Worm (Caenorhabditis elegans) whole organism, L3 larva: ENCODE data around the gene rgs-11.

Experiments used
- R02D3.7 ChIP-seq: fragments of 150-350 bp; optimal IDR thresholded peaks from 2 replicates; lab custom pipeline; 2014; ENCODE audit warnings: missing biosample characterization, missing genetic modification characterization
- ZK546.5 ChIP-seq: sonication (generic microtip); optimal IDR thresholded peaks from 2 replicates; lab custom pipeline; 2017; ENCODE audit warnings: missing biosample characterization, missing genetic modification characterization
- ceh-16 ChIP-seq: sonication (generic microtip); optimal IDR thresholded peaks from 2 replicates; lab custom pipeline; 2017; ENCODE audit warnings: missing biosample characterization, missing genetic modification characterization
- ceh-28 ChIP-seq: fragments of 150-350 bp; optimal IDR thresholded peaks from 2 replicates; lab custom pipeline; 2014; ENCODE audit warnings: missing biosample characterization, missing genetic modification reagents, missing genetic modification characterization
- ceh-9 ChIP-seq: sonication (generic microtip); optimal IDR thresholded peaks from 2 replicates; lab custom pipeline; 2018; ENCODE audit warnings: missing biosample characterization, missing genetic modification characterization
- egl-5 ChIP-seq: fragments of 150-350 bp; optimal IDR thresholded peaks from 2 replicates; lab custom pipeline; 2017; ENCODE audit warnings: missing biosample characterization, missing genetic modification reagents, missing genetic modification characterization, inconsistent platforms
- elt-1 ChIP-seq: fragments of 150-350 bp; optimal IDR thresholded peaks from 2 replicates; lab custom pipeline; 2014; ENCODE audit warnings: missing biosample characterization, missing genetic modification characterization
- elt-2 ChIP-seq: sonication (generic microtip); optimal IDR thresholded peaks from 2 replicates; lab custom pipeline; 2016; ENCODE audit warnings: missing genetic modification reagents, mild to moderate bottlenecking, missing genetic modification characterization, missing compliant biosample characterization
- elt-3 ChIP-seq, 3 experiments: fragments of 150-350 bp in 1 of 3; sonication (generic microtip) in 2 of 3; optimal IDR thresholded peaks; 2 replicates in 2 of 3; 4 replicates in 1 of 3; lab custom pipeline; 2014 to 2017; ENCODE audit warnings: missing biosample characterization in 3 of 3, missing genetic modification characterization in 3 of 3
- eor-1 ChIP-seq, 2 experiments: fragments of 150-350 bp; optimal IDR thresholded peaks; 2 replicates each; lab custom pipeline; 2014 to 2018; ENCODE audit warnings: missing biosample characterization in 2 of 2, missing genetic modification characterization in 2 of 2
- fkh-10 ChIP-seq: sonication (generic microtip); optimal IDR thresholded peaks from 2 replicates; lab custom pipeline; 2017; ENCODE audit warnings: missing biosample characterization, missing genetic modification reagents, missing genetic modification characterization
- fos-1 ChIP-seq: fragments of 150-350 bp; optimal IDR thresholded peaks from 2 replicates; lab custom pipeline; 2014; ENCODE audit warnings: missing biosample characterization, missing genetic modification characterization
- hmg-11 ChIP-seq: sonication (generic microtip); optimal IDR thresholded peaks from 2 replicates; lab custom pipeline; 2016; ENCODE audit warnings: missing genetic modification characterization, missing compliant biosample characterization
- jun-1 ChIP-seq: fragments of 150-350 bp; optimal IDR thresholded peaks from 2 replicates; lab custom pipeline; 2014; ENCODE audit warnings: missing biosample characterization, missing genetic modification reagents, missing genetic modification characterization
- lin-15B ChIP-seq: fragments of 150-350 bp; optimal IDR thresholded peaks from 2 replicates; lab custom pipeline; 2014; ENCODE audit warnings: missing biosample characterization, missing genetic modification characterization
- lin-39 ChIP-seq: fragments of 150-350 bp; optimal IDR thresholded peaks from 2 replicates; lab custom pipeline; 2018; ENCODE audit warnings: missing biosample characterization, missing genetic modification reagents, missing genetic modification characterization
- lsy-12 ChIP-seq: sonication (generic microtip); optimal IDR thresholded peaks from 2 replicates; lab custom pipeline; 2016; ENCODE audit warnings: mild to moderate bottlenecking, missing genetic modification characterization, missing compliant biosample characterization
- mdl-1 ChIP-seq: fragments of 150-350 bp; optimal IDR thresholded peaks from 2 replicates; lab custom pipeline; 2014; ENCODE audit warnings: missing biosample characterization, missing genetic modification characterization
- mml-1 ChIP-seq: fragments of 150-350 bp; sonication (generic microtip); optimal IDR thresholded peaks from 3 replicates; lab custom pipeline; 2014; ENCODE audit warnings: missing biosample characterization, missing genetic modification characterization
- nfya-1 ChIP-seq: sonication (generic microtip); optimal IDR thresholded peaks from 2 replicates; lab custom pipeline; 2017; ENCODE audit warnings: missing genetic modification characterization, mild to moderate bottlenecking, missing compliant biosample characterization, antibody characterized with exemption, moderate library complexity; ENCODE audit not compliant: insufficient read depth
- nhr-12 ChIP-seq: fragments of 150-350 bp; optimal IDR thresholded peaks from 2 replicates; lab custom pipeline; 2014; ENCODE audit warnings: missing biosample characterization, missing genetic modification characterization
- nhr-23 ChIP-seq: fragments of 150-350 bp; optimal IDR thresholded peaks from 2 replicates; lab custom pipeline; 2014; ENCODE audit warnings: missing biosample characterization, missing genetic modification reagents, missing genetic modification characterization
- nhr-237 ChIP-seq: fragments of 150-350 bp; optimal IDR thresholded peaks from 2 replicates; lab custom pipeline; 2014; ENCODE audit warnings: missing biosample characterization, missing genetic modification characterization
- nhr-28 ChIP-seq: fragments of 150-350 bp; optimal IDR thresholded peaks from 2 replicates; lab custom pipeline; 2014; ENCODE audit warnings: missing biosample characterization, missing genetic modification characterization
- nhr-67 ChIP-seq: fragments of 150-350 bp; optimal IDR thresholded peaks from 2 replicates; lab custom pipeline; 2014; ENCODE audit warnings: missing biosample characterization, missing genetic modification characterization
- nhr-76 ChIP-seq: fragments of 150-350 bp; sonication (generic microtip); optimal IDR thresholded peaks from 5 replicates; lab custom pipeline; 2014; ENCODE audit warnings: missing biosample characterization, missing genetic modification characterization
- nhr-77 ChIP-seq: fragments of 150-350 bp; optimal IDR thresholded peaks from 2 replicates; lab custom pipeline; 2014; ENCODE audit warnings: missing biosample characterization, missing genetic modification characterization
- pqm-1 ChIP-seq: fragments of 150-350 bp; optimal IDR thresholded peaks from 2 replicates; lab custom pipeline; 2017; ENCODE audit warnings: missing biosample characterization, missing genetic modification characterization, inconsistent platforms
- sea-2 ChIP-seq: fragments of 150-350 bp; sonication (generic microtip); optimal IDR thresholded peaks from 4 replicates; lab custom pipeline; 2014; ENCODE audit warnings: missing biosample characterization, missing genetic modification reagents, missing genetic modification characterization
- skn-1 ChIP-seq: fragments of 150-350 bp; optimal IDR thresholded peaks from 2 replicates; lab custom pipeline; 2014; ENCODE audit warnings: missing biosample characterization, missing genetic modification characterization
- snpc-4 ChIP-seq: fragments of 150-350 bp; optimal IDR thresholded peaks from 2 replicates; lab custom pipeline; 2014; ENCODE audit warnings: missing biosample characterization, missing genetic modification characterization
- tbx-2 ChIP-seq: sonication (generic microtip); optimal IDR thresholded peaks from 2 replicates; lab custom pipeline; 2016; ENCODE audit warnings: mild to moderate bottlenecking, missing genetic modification characterization, missing compliant biosample characterization
- unc-39 ChIP-seq: sonication (generic microtip); optimal IDR thresholded peaks from 4 replicates; lab custom pipeline; 2017; ENCODE audit warnings: missing biosample characterization, missing genetic modification characterization
- unc-62 ChIP-seq: fragments of 150-350 bp; sonication (generic microtip); optimal IDR thresholded peaks from 4 replicates; lab custom pipeline; 2014; ENCODE audit warnings: missing biosample characterization, missing genetic modification reagents, missing genetic modification characterization
- ztf-11 ChIP-seq: fragments of 150-350 bp; optimal IDR thresholded peaks from 2 replicates; lab custom pipeline; 2014; ENCODE audit warnings: missing biosample characterization, missing genetic modification characterization
- ztf-4 ChIP-seq: fragments of 150-350 bp; optimal IDR thresholded peaks from 2 replicates; lab custom pipeline; 2014; ENCODE audit warnings: missing biosample characterization, missing genetic modification characterization

rgs-11 gene

ce11 chrX:14964253-14964652 is at the start of gene rgs-11:
rgs-11 (plus strand) TSS chrX:14964553.
- TF ChIP-seq ztf-4 (tag; lab: Kevin White, UChicago) (no peak), sea-2 (no peak), elt-3 (tag; optimal IDR thresholded peaks at IDR 0.05; lab: Kevin White, UChicago) (no peak), snpc-4 (tag; lab: Kevin White, UChicago) (no peak), ztf-11 (no peak), nhr-76 (tag; lab: Kevin White, UChicago) (no peak), egl-5 (tag; lab: Kevin White, UChicago) (no peak), unc-39 (tag; lab: Kevin White, UChicago) (no peak), nfya-1 (no peak), jun-1 (tag; lab: Kevin White, UChicago) (no peak), elt-2 (tag; lab: Kevin White, UChicago) (no peak), unc-62 (GFP tag; lab: Kevin White, UChicago) (no peak), mdl-1 (tag; lab: Kevin White, UChicago) (no peak), lin-15B (tag; lab: Kevin White, UChicago) (no peak)

- no peak for TF ChIP-seq elt-1 (tag; lab: Kevin White, UChicago)
- no peak for TF ChIP-seq lin-39 (tag; lab: Kevin White, UChicago)
- no peak for TF ChIP-seq R02D3.7 (tag; lab: Kevin White, UChicago)
- TF ChIP-seq nhr-76 (tag; lab: Kevin White, UChicago): no peak
- TF ChIP-seq fkh-10: peak; percentile 9
These were observed 47.6 kb upstream of the rgs-11 start for ce11 chrX:14916767-14917166.

- TF ChIP-seq sea-2 (no peak), mdl-1 (tag; lab: Kevin White, UChicago) (no peak), snpc-4 (tag; lab: Kevin White, UChicago) (no peak), ZK546.5 (tag; lab: Kevin White, UChicago) (no peak), ceh-28 (tag; lab: Kevin White, UChicago) (no peak), lsy-12 (no peak), jun-1 (tag; lab: Kevin White, UChicago) (no peak)
These were observed 45.8 kb upstream of the rgs-11 start, which contains the start of gene npr-40 for ce11 chrX:14918538-14918937. npr-40 (plus strand) TSS chrX:14918838.

- no peak for TF ChIP-seq sea-2
- peak; percentile 86 for TF ChIP-seq fkh-10
These were observed 43.5 kb upstream of the rgs-11 start for ce11 chrX:14920880-14921279.

- no peak for TF ChIP-seq egl-5 (tag; lab: Kevin White, UChicago)
- no peak for TF ChIP-seq nhr-23
- TF ChIP-seq nhr-28: no peak
- no peak for TF ChIP-seq nhr-67 (tag; lab: Kevin White, UChicago)
- no peak for TF ChIP-seq unc-39 (tag; lab: Kevin White, UChicago)
- no peak for TF ChIP-seq eor-1 (tag; optimal IDR thresholded peaks at IDR 0.05; lab: Kevin White, UChicago)
These were observed 41.6 kb upstream of the rgs-11 start for ce11 chrX:14922758-14923157.

ce11 chrX:14928854-14929253 is 35.5 kb upstream of the rgs-11 start, which contains the start of gene ntr-2:
ntr-2 (minus strand) TSS chrX:14928954.
- TF ChIP-seq elt-2 (tag; lab: Kevin White, UChicago): no peak
- no peak for TF ChIP-seq fos-1 (tag; lab: Kevin White, UChicago)
- TF ChIP-seq ceh-16 (tag; lab: Kevin White, UChicago): no peak
- TF ChIP-seq tbx-2 (tag; lab: Kevin White, UChicago): no peak
- TF ChIP-seq nfya-1: no peak
- TF ChIP-seq mml-1 (tag; lab: Kevin White, UChicago): no peak
- no peak for TF ChIP-seq pqm-1 (tag; lab: Kevin White, UChicago)
- TF ChIP-seq unc-62 (GFP tag; lab: Kevin White, UChicago): no peak
- TF ChIP-seq elt-3 (tag; optimal IDR thresholded peaks at IDR 0.05; lab: Kevin White, UChicago): no peak
- TF ChIP-seq fkh-10: no peak
- no peak for TF ChIP-seq lin-15B (tag; lab: Kevin White, UChicago)
- no peak for TF ChIP-seq hmg-11 (tag; lab: Kevin White, UChicago)
- TF ChIP-seq nhr-12 (tag; lab: Kevin White, UChicago): no peak
- no peak for TF ChIP-seq nhr-237 (tag; lab: Kevin White, UChicago)
- TF ChIP-seq skn-1: no peak
- TF ChIP-seq nhr-77 (tag; lab: Kevin White, UChicago): no peak
- no peak for TF ChIP-seq sea-2
- no peak for TF ChIP-seq mdl-1 (tag; lab: Kevin White, UChicago)
- no peak for TF ChIP-seq ceh-9 (tag; lab: Kevin White, UChicago)
